Worm (Caenorhabditis elegans): ENCODE measurements around the gene BE10.3.

DNA sequence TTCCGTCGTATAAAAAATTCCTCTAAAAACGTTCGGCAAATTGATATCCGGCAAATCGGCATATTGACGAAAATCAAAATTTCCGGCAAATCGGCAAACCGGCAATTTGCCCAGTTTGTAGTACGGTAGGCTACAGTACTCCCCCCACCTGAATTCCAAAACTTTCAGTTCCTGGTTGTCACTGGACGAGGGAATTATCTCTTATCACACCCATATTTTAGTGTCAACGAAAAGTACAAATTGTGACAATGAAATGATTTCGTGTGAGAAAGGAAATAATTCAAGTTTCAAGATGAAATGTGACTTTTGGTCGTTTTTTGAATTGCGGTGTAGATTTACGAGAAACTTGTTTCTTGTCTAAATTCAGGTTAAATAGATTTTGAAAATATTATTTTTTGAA, 25.3 kb downstream of the BE10.3 start:
- TF ChIP-seq flt-1 (GFP tag; IDR thresholded peaks at IDR 0.05), result no peak
- no peak for TF ChIP-seq ama-1 (optimal IDR thresholded peaks at IDR 0.05)
- TF ChIP-seq tra-4 (tag; optimal IDR thresholded peaks at IDR 0.05), result no peak
